Fruit fly (Drosophila melanogaster): Measurements from ENCODE around the gene CG16762.

Gene CG16762

dm6 chr3L:2489855-2490254 is 14.4 kb upstream of the CG16762 start (continued):
- TF ChIP-seq tna (GFP tag; IDR thresholded peaks at IDR 0.05; ENCODE audit: partially characterized antibody) (no peak), CG4360 (GFP tag; IDR thresholded peaks at IDR 0.05) (peak; percentile 59; the same call in 1 of the 2 replicates), Dbx (GFP tag; IDR thresholded peaks at IDR 0.05) (peak; percentile 34; the same call in 2 of the 3 replicates), Trl (optimal IDR thresholded peaks at IDR 0.05) (peak; percentile 64 to 87), Trl (GFP tag; optimal IDR thresholded peaks at IDR 0.05) (no peak), CG14441 (GFP tag; IDR thresholded peaks at IDR 0.05) (no peak), insv (GFP tag; optimal IDR thresholded peaks at IDR 0.05) (peak in 1 of 2 experiments; percentile 67), Sry-δ (GFP tag; optimal IDR thresholded peaks at IDR 0.05) (no peak)

DNA sequence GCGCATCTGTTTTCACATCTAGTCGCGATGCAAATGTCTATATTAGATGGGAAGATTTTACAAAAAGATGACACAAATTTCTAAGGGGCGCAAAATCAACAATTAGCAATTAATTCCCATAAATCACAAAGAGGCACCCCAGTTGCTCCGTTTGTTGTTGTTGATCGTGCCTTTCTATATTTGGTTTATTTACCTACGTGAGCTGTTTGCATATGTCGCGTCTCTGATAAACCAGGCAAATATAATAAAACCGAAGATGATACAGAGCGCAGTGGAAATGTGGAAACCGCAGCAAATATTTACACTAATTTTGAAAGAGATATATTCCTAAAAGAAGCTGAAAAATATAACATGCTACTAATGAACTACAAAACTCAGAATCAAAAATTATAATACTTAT is 14.0 kb upstream of the CG16762 start:
- TF ChIP-seq CoRest (tag; optimal IDR thresholded peaks at IDR 0.05) = peak; percentile 4
- peak; percentile 51 for TF ChIP-seq CG18764 (GFP tag; optimal IDR thresholded peaks at IDR 0.05)
- TF ChIP-seq bsh (GFP tag; optimal IDR thresholded peaks at IDR 0.05) = peak in 1 of 2 experiments; percentile 34
- peak; percentile 12 for TF ChIP-seq btn (GFP tag; optimal IDR thresholded peaks at IDR 0.05)
- no peak for TF ChIP-seq en (GFP tag; optimal IDR thresholded peaks at IDR 0.05)
- no peak for TF ChIP-seq row (GFP tag; IDR thresholded peaks at IDR 0.05)
- TF ChIP-seq CHES-1-like (GFP tag; optimal IDR thresholded peaks at IDR 0.05) = peak; percentile 16
- no peak for TF ChIP-seq CG10366 (GFP tag; IDR thresholded peaks at IDR 0.05)
- 0 out of 3 replicates have a peak, but pooled peaks have one; percentile 34 for TF ChIP-seq z (GFP tag; IDR thresholded peaks at IDR 0.05)
- TF ChIP-seq CG1832 (GFP tag; optimal IDR thresholded peaks at IDR 0.05) = no peak
- no peak for TF ChIP-seq CG4617 (GFP tag; optimal IDR thresholded peaks at IDR 0.05; ENCODE audit: borderline replicate concordance)
- TF ChIP-seq nom (GFP tag; optimal IDR thresholded peaks at IDR 0.05) = no peak
- TF ChIP-seq Dref (GFP tag; IDR thresholded peaks at IDR 0.05) = no peak
- TF ChIP-seq CG10959 (GFP tag; IDR thresholded peaks at IDR 0.05) = no peak
- TF ChIP-seq CG10209 (GFP tag; optimal IDR thresholded peaks at IDR 0.05) = peak; percentile 37
- TF ChIP-seq pfk (GFP tag; optimal IDR thresholded peaks at IDR 0.05) = peak; percentile 7
- peak; percentile 74 for TF ChIP-seq Asciz (GFP tag; optimal IDR thresholded peaks at IDR 0.05)
- peak; percentile 72 for TF ChIP-seq nau (GFP tag; optimal IDR thresholded peaks at IDR 0.05)
- no peak for TF ChIP-seq tgo (GFP tag; IDR thresholded peaks at IDR 0.05)
- TF ChIP-seq peb (GFP tag; IDR thresholded peaks at IDR 0.05) = no peak
- peak; percentile 81 for TF ChIP-seq Awh (GFP tag; IDR thresholded peaks at IDR 0.05)
- TF ChIP-seq Myb (GFP tag; optimal IDR thresholded peaks at IDR 0.05) = no peak
- TF ChIP-seq oc (tag; optimal IDR thresholded peaks at IDR 0.05) = peak; percentile 54
- peak; percentile 62 for TF ChIP-seq CG4328 (GFP tag; optimal IDR thresholded peaks at IDR 0.05)
- peak; percentile 82 for TF ChIP-seq CG12071 (GFP tag; optimal IDR thresholded peaks at IDR 0.05)
- TF ChIP-seq inv (GFP tag; IDR thresholded peaks at IDR 0.05; ENCODE audit: partially characterized antibody) = no peak
- no peak for TF ChIP-seq stc (GFP tag; IDR thresholded peaks at IDR 0.05)
- no peak for TF ChIP-seq CG6175 (GFP tag; IDR thresholded peaks at IDR 0.05)
- TF ChIP-seq zen (tag; optimal IDR thresholded peaks at IDR 0.05) = peak; percentile 33
- no peak for TF ChIP-seq CG10274 (GFP tag; optimal IDR thresholded peaks at IDR 0.05)
- TF ChIP-seq Dek (tag; optimal IDR thresholded peaks at IDR 0.05) = no peak
- no peak for TF ChIP-seq CG13894 (tag; optimal IDR thresholded peaks at IDR 0.05)
- no peak for TF ChIP-seq Hr3 (GFP tag; optimal IDR thresholded peaks at IDR 0.05)
- peak; percentile 1 for TF ChIP-seq twi (tag; optimal IDR thresholded peaks at IDR 0.05)
- no peak for TF ChIP-seq Abd-B (GFP tag; optimal IDR thresholded peaks at IDR 0.05)
- peak; percentile 4 for TF ChIP-seq CG7839 (tag; optimal IDR thresholded peaks at IDR 0.05)
- no peak for TF ChIP-seq gfzf (GFP tag; optimal IDR thresholded peaks at IDR 0.05)
- TF ChIP-seq MTF-1 (GFP tag; optimal IDR thresholded peaks at IDR 0.05; ENCODE audit: borderline replicate concordance) = peak; percentile 85
- TF ChIP-seq CG18599 (GFP tag; optimal IDR thresholded peaks at IDR 0.05) = peak; percentile 38
- no peak for TF ChIP-seq chn (GFP tag; optimal IDR thresholded peaks at IDR 0.05)
- TF ChIP-seq Mes4 (GFP tag; optimal IDR thresholded peaks at IDR 0.05) = peak; percentile 6
- TF ChIP-seq Sox102F (GFP tag; optimal IDR thresholded peaks at IDR 0.05) = peak; percentile 39
